Fruit fly (Drosophila melanogaster) whole organism, embryonic: ENCODE measurements around the gene Awh.

Experiments
- ATbp ChIP-seq: fragments of 200-800 bp; sonication (Bioruptor generic); optimal IDR thresholded peaks from 2 replicates; lab custom pipeline; 2017; ENCODE audit warnings: missing biosample characterization, mild to moderate bottlenecking, missing genetic modification characterization, missing genetic modification reagents
- Abd-B ChIP-seq: fragments of 200-800 bp; sonication (Bioruptor generic); optimal IDR thresholded peaks from 2 replicates; lab custom pipeline; 2018; ENCODE audit warnings: missing biosample characterization, mild to moderate bottlenecking, missing genetic modification characterization, moderate library complexity
- Atf6 ChIP-seq: fragments of 200-800 bp; sonication (Bioruptor generic); IDR thresholded peaks from 2 replicates; pipeline ENCODE4 v1.3.6; 2022; ENCODE audit warnings: missing biosample characterization, missing genetic modification characterization
- Awh ChIP-seq: fragments of 200-800 bp; sonication (Bioruptor generic); IDR thresholded peaks from 2 replicates; pipeline ENCODE4, ENCODE4 v1.3.6; 2022; ENCODE audit warnings: missing biosample characterization, missing genetic modification characterization
- B-H1 ChIP-seq: fragments of 200-800 bp; sonication (Bioruptor generic); IDR thresholded peaks from 3 replicates; pipeline ENCODE4 v1.3.6; 2022; ENCODE audit warnings: missing biosample characterization, missing genetic modification characterization
- Blimp-1 ChIP-seq: fragments of 200-800 bp; sonication (Bioruptor generic); optimal IDR thresholded peaks from 3 replicates; lab custom pipeline; 2018; ENCODE audit warnings: missing biosample characterization, missing genetic modification characterization, mild to moderate bottlenecking, moderate library complexity, missing genetic modification reagents
- CG1024 ChIP-seq: fragments of 200-800 bp; sonication (Bioruptor generic); IDR thresholded peaks from 2 replicates; pipeline ENCODE4 v1.3.6; 2022; ENCODE audit warnings: missing biosample characterization, missing genetic modification characterization
- CG10366 ChIP-seq: fragments of 200-800 bp; sonication (Bioruptor generic); IDR thresholded peaks from 2 replicates; pipeline ENCODE4 v1.3.6; 2022; ENCODE audit warnings: missing biosample characterization, missing genetic modification characterization
- CG12104 ChIP-seq: fragments of 200-800 bp; sonication (Bioruptor generic); optimal IDR thresholded peaks from 3 replicates; lab custom pipeline; 2016; ENCODE audit warnings: missing biosample characterization, missing genetic modification characterization
- CG13775 ChIP-seq: fragments of 200-800 bp; sonication (Bioruptor generic); optimal IDR thresholded peaks from 3 replicates; lab custom pipeline; 2017; ENCODE audit warnings: missing biosample characterization, mild to moderate bottlenecking, missing genetic modification characterization
- CG1529 ChIP-seq: fragments of 200-800 bp; sonication (Bioruptor generic); optimal IDR thresholded peaks from 3 replicates; lab custom pipeline; 2018; ENCODE audit warnings: missing biosample characterization, missing genetic modification characterization
- CG1647 ChIP-seq: fragments of 200-800 bp; sonication (Bioruptor generic); optimal IDR thresholded peaks from 3 replicates; lab custom pipeline; 2016; ENCODE audit warnings: missing biosample characterization, missing genetic modification characterization
- CG16815 ChIP-seq: fragments of 200-800 bp; sonication (Bioruptor generic); optimal IDR thresholded peaks from 3 replicates; lab custom pipeline; 2017; ENCODE audit warnings: missing biosample characterization, mild to moderate bottlenecking, missing genetic modification characterization
- CG17829 ChIP-seq: fragments of 200-800 bp; optimal IDR thresholded peaks from 2 replicates; lab custom pipeline; 2019; ENCODE audit warnings: missing biosample characterization, mild to moderate bottlenecking, missing genetic modification characterization, moderate library complexity
- CG18262 ChIP-seq: fragments of 200-800 bp; optimal IDR thresholded peaks from 3 replicates; lab custom pipeline; 2019; ENCODE audit warnings: missing biosample characterization, mild to moderate bottlenecking, missing genetic modification characterization, moderate library complexity
- CG2875 ChIP-seq: fragments of 200-800 bp; sonication (Bioruptor generic); optimal IDR thresholded peaks from 2 replicates; lab custom pipeline; 2017; ENCODE audit warnings: missing biosample characterization, mild to moderate bottlenecking, missing genetic modification characterization, missing genetic modification reagents
- CG6254 ChIP-seq: fragments of 200-800 bp; sonication (Bioruptor generic); optimal IDR thresholded peaks from 3 replicates; lab custom pipeline; 2017; ENCODE audit warnings: mild to moderate bottlenecking, missing biosample characterization, missing genetic modification reagents, missing genetic modification characterization
- CG6689 ChIP-seq: fragments of 200-800 bp; sonication (Bioruptor generic); IDR thresholded peaks from 2 replicates; pipeline ENCODE4 v1.3.6; 2022; ENCODE audit warnings: missing biosample characterization, missing genetic modification characterization
- CG7271 ChIP-seq: fragments of 200-800 bp; sonication (Bioruptor generic); optimal IDR thresholded peaks from 2 replicates; lab custom pipeline; 2018; ENCODE audit warnings: missing biosample characterization, mild to moderate bottlenecking, missing genetic modification characterization, moderate library complexity
- CG7839 ChIP-seq: fragments of 200-800 bp; sonication (Bioruptor generic); optimal IDR thresholded peaks from 3 replicates; lab custom pipeline; 2018; ENCODE audit warnings: missing biosample characterization, mild to moderate bottlenecking, missing genetic modification characterization, moderate library complexity
- CG8290 ChIP-seq, 3 experiments: fragments of 200-800 bp; sonication (Bioruptor generic); optimal IDR thresholded peaks; 2 replicates each; lab custom pipeline; 2016 to 2019; ENCODE audit warnings: missing biosample characterization in 3 of 3, missing genetic modification characterization in 3 of 3, mild to moderate bottlenecking in 2 of 3, moderate library complexity in 1 of 3
- CG8478 ChIP-seq: fragments of >200 bp; optimal IDR thresholded peaks from 2 replicates; lab custom pipeline; 2018
- CG8944 ChIP-seq: fragments of 200-800 bp; sonication (Bioruptor generic); optimal IDR thresholded peaks from 3 replicates; lab custom pipeline; 2016; ENCODE audit warnings: missing biosample characterization, missing genetic modification characterization
- CG9727 ChIP-seq: fragments of 200-800 bp; sonication (Bioruptor generic); optimal IDR thresholded peaks from 3 replicates; lab custom pipeline; 2017; ENCODE audit warnings: missing biosample characterization, mild to moderate bottlenecking, missing genetic modification characterization
- CG9932 ChIP-seq: fragments of 200-800 bp; sonication (Bioruptor generic); IDR thresholded peaks from 2 replicates; pipeline ENCODE4 v1.3.6; 2022; ENCODE audit warnings: missing biosample characterization, missing genetic modification characterization
- Doc3 ChIP-seq: fragments of 200-800 bp; sonication (Bioruptor generic); IDR thresholded peaks from 3 replicates; pipeline ENCODE4 v1.3.6; 2022; ENCODE audit warnings: missing biosample characterization, missing genetic modification characterization; ENCODE audit not compliant: partially characterized antibody
- Gug ChIP-seq: fragments of 200-800 bp; sonication (Bioruptor generic); IDR thresholded peaks from 4 replicates; pipeline ENCODE4 v1.3.6; 2022; ENCODE audit warnings: missing biosample characterization, missing genetic modification characterization
- HLH3B ChIP-seq: fragments of 200-800 bp; sonication (Bioruptor generic); IDR thresholded peaks from 2 replicates; pipeline ENCODE4 v1.3.6; 2022; ENCODE audit warnings: missing biosample characterization, missing genetic modification characterization
- HLH4C ChIP-seq: fragments of 200-800 bp; sonication (Bioruptor generic); IDR thresholded peaks from 3 replicates; pipeline ENCODE4 v1.3.6; 2022; ENCODE audit warnings: missing biosample characterization, missing genetic modification characterization; ENCODE audit not compliant: partially characterized antibody
- NC2β ChIP-seq: fragments of 200-800 bp; sonication (Bioruptor generic); optimal IDR thresholded peaks from 2 replicates; lab custom pipeline; 2016; ENCODE audit warnings: missing biosample characterization, missing genetic modification characterization
- Pdp1 ChIP-seq, 2 experiments: fragments of 200-800 bp; sonication (Bioruptor generic); optimal IDR thresholded peaks; 3 replicates each; lab custom pipeline; 2016; ENCODE audit warnings: missing biosample characterization in 2 of 2, missing genetic modification characterization in 2 of 2, mild to moderate bottlenecking in 1 of 2, moderate library complexity in 1 of 2
- Sox102F ChIP-seq: fragments of 200-800 bp; sonication (Bioruptor generic); optimal IDR thresholded peaks from 2 replicates; lab custom pipeline; 2018; ENCODE audit warnings: missing biosample characterization, mild to moderate bottlenecking, missing genetic modification characterization, moderate library complexity
- Ssrp ChIP-seq: fragments of 200-800 bp; sonication (Bioruptor generic); optimal IDR thresholded peaks from 2 replicates; lab custom pipeline; 2018; ENCODE audit warnings: missing biosample characterization, mild to moderate bottlenecking, missing genetic modification characterization, moderate library complexity
- Xbp1 ChIP-seq: fragments of 200-800 bp; sonication (Bioruptor generic); optimal IDR thresholded peaks from 3 replicates; lab custom pipeline; 2016; ENCODE audit warnings: missing biosample characterization, mild to moderate bottlenecking, missing genetic modification characterization
- caup ChIP-seq: fragments of 200-800 bp; sonication (Bioruptor generic); optimal IDR thresholded peaks from 3 replicates; lab custom pipeline; 2017; ENCODE audit warnings: missing biosample characterization, mild to moderate bottlenecking, missing genetic modification characterization, moderate library complexity; ENCODE audit not compliant: severe bottlenecking
- ci ChIP-seq: fragments of 200-800 bp; sonication (Bioruptor generic); IDR thresholded peaks from 3 replicates; pipeline ENCODE4 v1.3.6; 2022; ENCODE audit warnings: missing biosample characterization, missing genetic modification characterization
- eve ChIP-seq, 2 experiments: fragments of >200 bp; optimal IDR thresholded peaks; 2 replicates each; lab custom pipeline; 2017; ENCODE audit warnings: missing biosample characterization in 2 of 2, missing genetic modification characterization in 2 of 2
- gem ChIP-seq: fragments of 200-800 bp; sonication (Bioruptor generic); optimal IDR thresholded peaks from 2 replicates; lab custom pipeline; 2019; ENCODE audit warnings: missing biosample characterization, mild to moderate bottlenecking, missing genetic modification characterization, moderate library complexity
- gro ChIP-seq: fragments of 200-800 bp; sonication (Bioruptor generic); optimal IDR thresholded peaks from 2 replicates; lab custom pipeline; 2016; ENCODE audit warnings: missing biosample characterization, missing genetic modification characterization
- ind ChIP-seq: fragments of 200-800 bp; sonication (Bioruptor generic); optimal IDR thresholded peaks from 3 replicates; lab custom pipeline; 2016; ENCODE audit warnings: missing biosample characterization, missing genetic modification characterization
- lola ChIP-seq, 3 experiments: fragments of >200 bp in 2 of 3; fragments of 200-800 bp in 1 of 3; sonication (Bioruptor generic) in 1 of 3; optimal IDR thresholded peaks; 2 replicates each; lab custom pipeline; 2017 to 2019; ENCODE audit warnings: missing biosample characterization in 3 of 3, missing genetic modification characterization in 3 of 3, mild to moderate bottlenecking in 1 of 3, moderate library complexity in 1 of 3
- nmo ChIP-seq: fragments of 200-800 bp; sonication (Bioruptor generic); optimal IDR thresholded peaks from 2 replicates; lab custom pipeline; 2018; ENCODE audit warnings: missing biosample characterization, mild to moderate bottlenecking, missing genetic modification characterization, moderate library complexity
- oc ChIP-seq: fragments of 200-800 bp; sonication (Bioruptor generic); optimal IDR thresholded peaks from 2 replicates; lab custom pipeline; 2018; ENCODE audit warnings: missing biosample characterization, mild to moderate bottlenecking, missing genetic modification characterization, moderate library complexity
- row ChIP-seq: fragments of 200-800 bp; sonication (Bioruptor generic); IDR thresholded peaks from 3 replicates; pipeline ENCODE4 v1.3.6; 2022; ENCODE audit warnings: missing biosample characterization, missing genetic modification characterization
- slbo ChIP-seq: fragments of 200-800 bp; sonication (Bioruptor generic); IDR thresholded peaks from 2 replicates; pipeline ENCODE4 v1.3.6; 2022; ENCODE audit warnings: missing biosample characterization, missing genetic modification characterization
- so ChIP-seq: fragments of 200-800 bp; sonication (Bioruptor generic); IDR thresholded peaks from 3 replicates; pipeline ENCODE4 v1.3.6; 2022; ENCODE audit warnings: missing biosample characterization, missing genetic modification characterization
- unpg ChIP-seq: fragments of 200-800 bp; sonication (Bioruptor generic); optimal IDR thresholded peaks from 3 replicates; lab custom pipeline; 2018; ENCODE audit warnings: missing biosample characterization, mild to moderate bottlenecking, missing genetic modification characterization, moderate library complexity
- zf30C ChIP-seq: fragments of 200-800 bp; sonication (Bioruptor generic); optimal IDR thresholded peaks from 3 replicates; lab custom pipeline; 2018; ENCODE audit warnings: missing biosample characterization, mild to moderate bottlenecking, missing genetic modification characterization
- zfh1 ChIP-seq: fragments of 200-800 bp; sonication (Bioruptor generic); IDR thresholded peaks from 3 replicates; pipeline ENCODE4 v1.3.6; 2022; ENCODE audit warnings: missing biosample characterization, missing genetic modification characterization

Awh gene

dm6 chr3L:3851847-3852246, 5.8 kb downstream of the Awh start (continued):
- TF ChIP-seq B-H1 (GFP tag; lab: Robert Waterston, UW) (no peak), nmo (GFP tag; lab: Kevin White, UChicago) (peak; percentile 55), caup (GFP tag; lab: Kevin White, UChicago) (no peak), CG16815 (peak; percentile 6), Atf6 (GFP tag; lab: Robert Waterston, UW) (no peak), HLH3B (GFP tag; lab: Robert Waterston, UW) (peak; percentile 30; the same call in 1 of the 2 replicates), CG9932 (peak; percentile 47; the same call in 1 of the 2 replicates), HLH4C (no peak), Blimp-1 (GFP tag; lab: Kevin White, UChicago) (peak; percentile 62), CG1024 (GFP tag; lab: Robert Waterston, UW) (no peak), zfh1 (peak; percentile 60; the same call in 1 of the 3 replicates), ind (GFP tag; lab: Kevin White, UChicago) (peak; percentile 3), NC2β (GFP tag; lab: Kevin White, UChicago) (peak; percentile 13), Awh (GFP tag; lab: Robert Waterston, UW) (peak; percentile 80), ATbp (GFP tag; lab: Kevin White, UChicago) (peak; percentile 18), CG8290 (GFP tag; optimal IDR thresholded peaks at IDR 0.05; lab: Kevin White, UChicago) (peak; percentile 6), CG8290 (tag; optimal IDR thresholded peaks at IDR 0.05; lab: Kevin White, UChicago) (peak in 1 of 2 experiments; percentile 18), Doc3 (GFP tag; lab: Robert Waterston, UW) (no peak), CG12104 (GFP tag; lab: Kevin White, UChicago) (no peak), CG9727 (peak; percentile 41), CG18262 (tag; lab: Kevin White, UChicago) (peak; percentile 68), Sox102F (GFP tag; lab: Kevin White, UChicago) (peak; percentile 57), zf30C (peak; percentile 15), slbo (peak; percentile 74), CG10366 (GFP tag; lab: Robert Waterston, UW) (peak; percentile 30; the same call in 1 of the 2 replicates), lola (GFP tag; optimal IDR thresholded peaks at IDR 0.05; lab: Kevin White, UChicago) (peak in 1 of 3 experiments; percentile 59), CG2875 (peak; percentile 9), Gug (GFP tag; lab: Robert Waterston, UW) (0 out of 4 replicates have a peak, but pooled peaks have one; percentile 11), CG6254 (peak; percentile 42), CG17829 (tag; lab: Kevin White, UChicago) (peak; percentile 44), unpg (GFP tag; lab: Kevin White, UChicago) (peak; percentile 51), so (GFP tag; lab: Robert Waterston, UW) (0 out of 3 replicates have a peak, but pooled peaks have one; percentile 14), eve (GFP tag; optimal IDR thresholded peaks at IDR 0.05; lab: Kevin White, UChicago) (peak in 1 of 2 experiments; percentile 80), Xbp1 (GFP tag; lab: Kevin White, UChicago) (peak; percentile 45), oc (peak; percentile 5), row (GFP tag; lab: Robert Waterston, UW) (peak; percentile 46; the same call in 2 of the 3 replicates), CG8944 (GFP tag; lab: Kevin White, UChicago) (peak; percentile 42), ci (GFP tag; lab: Robert Waterston, UW) (peak; percentile 47; the same call in 1 of the 3 replicates), CG8478 (lab: Kevin White, UChicago) (no peak), gro (GFP tag; lab: Kevin White, UChicago) (no peak), gem (tag; lab: Kevin White, UChicago) (peak; percentile 68), CG6689 (peak; percentile 24; the same call in 1 of the 2 replicates), Pdp1 (GFP tag; optimal IDR thresholded peaks at IDR 0.05; lab: Kevin White, UChicago) (peak; percentile 31 to 34), CG7839 (tag; lab: Kevin White, UChicago) (peak; percentile 50), Abd-B (GFP tag; lab: Kevin White, UChicago) (peak; percentile 59), CG1529 (peak; percentile 16), CG13775 (GFP tag; lab: Kevin White, UChicago) (peak; percentile 10), CG1647 (peak; percentile 2), CG7271 (tag; lab: Kevin White, UChicago) (no peak), Ssrp (tag; lab: Kevin White, UChicago) (peak; percentile 45)
